Worm (Caenorhabditis elegans) whole organism, L3 larva: ENCODE measurements around the gene Y47D3A.1.

Experiments used
- ZK546.5 ChIP-seq: sonication (generic microtip); optimal IDR thresholded peaks from 2 replicates; lab custom pipeline; 2017; ENCODE audit warnings: missing biosample characterization, missing genetic modification characterization
- ama-1 ChIP-seq: fragments of 150-350 bp; optimal IDR thresholded peaks from 2 replicates; lab custom pipeline; 2018
- ceh-16 ChIP-seq: sonication (generic microtip); optimal IDR thresholded peaks from 2 replicates; lab custom pipeline; 2017; ENCODE audit warnings: missing biosample characterization, missing genetic modification characterization
- ceh-82 ChIP-seq: fragments of 150-350 bp; optimal IDR thresholded peaks from 2 replicates; lab custom pipeline; 2014; ENCODE audit warnings: missing biosample characterization, missing genetic modification characterization
- fkh-10 ChIP-seq: sonication (generic microtip); optimal IDR thresholded peaks from 2 replicates; lab custom pipeline; 2017; ENCODE audit warnings: missing biosample characterization, missing genetic modification reagents, missing genetic modification characterization
- fos-1 ChIP-seq: fragments of 150-350 bp; optimal IDR thresholded peaks from 2 replicates; lab custom pipeline; 2014; ENCODE audit warnings: missing biosample characterization, missing genetic modification characterization
- nhr-11 ChIP-seq: fragments of 150-350 bp; optimal IDR thresholded peaks from 2 replicates; lab custom pipeline; 2014; ENCODE audit warnings: missing biosample characterization, missing genetic modification characterization
- nhr-76 ChIP-seq: fragments of 150-350 bp; sonication (generic microtip); optimal IDR thresholded peaks from 5 replicates; lab custom pipeline; 2014; ENCODE audit warnings: missing biosample characterization, missing genetic modification characterization
- nhr-77 ChIP-seq: fragments of 150-350 bp; optimal IDR thresholded peaks from 2 replicates; lab custom pipeline; 2014; ENCODE audit warnings: missing biosample characterization, missing genetic modification characterization
- snpc-4 ChIP-seq: fragments of 150-350 bp; optimal IDR thresholded peaks from 2 replicates; lab custom pipeline; 2014; ENCODE audit warnings: missing biosample characterization, missing genetic modification characterization
- unc-39 ChIP-seq: sonication (generic microtip); optimal IDR thresholded peaks from 4 replicates; lab custom pipeline; 2017; ENCODE audit warnings: missing biosample characterization, missing genetic modification characterization
- unc-62 ChIP-seq: fragments of 150-350 bp; sonication (generic microtip); optimal IDR thresholded peaks from 4 replicates; lab custom pipeline; 2014; ENCODE audit warnings: missing biosample characterization, missing genetic modification reagents, missing genetic modification characterization
- zag-1 ChIP-seq: fragments of 150-350 bp; optimal IDR thresholded peaks from 2 replicates; lab custom pipeline; 2014; ENCODE audit warnings: missing biosample characterization, missing genetic modification characterization
- ztf-11 ChIP-seq: fragments of 150-350 bp; optimal IDR thresholded peaks from 2 replicates; lab custom pipeline; 2014; ENCODE audit warnings: missing biosample characterization, missing genetic modification characterization

DNA sequence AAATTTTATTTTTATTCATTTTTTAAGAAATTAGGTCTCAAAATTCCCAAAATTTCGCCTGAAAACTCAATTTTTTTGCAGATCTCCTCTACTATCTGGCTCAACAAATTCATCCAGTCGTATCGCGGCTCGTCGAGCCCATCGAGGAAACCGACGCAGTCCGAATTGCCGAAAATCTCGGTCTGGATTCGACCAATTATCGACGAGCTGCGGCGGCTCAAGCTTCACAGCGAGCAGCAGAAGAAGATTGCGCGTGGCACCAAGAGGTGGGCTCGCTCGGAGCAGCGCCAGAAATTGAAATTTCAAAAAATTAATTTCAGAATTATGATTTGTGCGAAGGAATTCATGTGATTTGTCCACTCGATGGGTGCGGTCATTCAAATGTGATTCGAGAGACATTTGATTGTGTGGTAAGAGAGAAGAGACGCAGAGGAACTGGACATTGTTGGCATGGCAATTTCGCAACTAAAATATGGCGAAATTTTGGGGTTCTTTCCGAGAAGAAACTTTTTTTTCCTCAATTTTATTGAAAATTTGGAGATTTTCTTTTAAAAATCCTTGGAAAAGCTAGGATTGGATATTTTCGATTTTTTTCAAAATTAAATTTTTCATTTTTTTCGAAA, 7.7 kb upstream of the Y47D3A.1 start:
- TF ChIP-seq nhr-11 (tag; lab: Kevin White, UChicago) (no peak), ceh-82 (tag; lab: Kevin White, UChicago) (no peak), ztf-11 (tag; lab: Kevin White, UChicago) (no peak), fos-1 (tag; lab: Kevin White, UChicago) (no peak), ama-1 (no peak), unc-62 (GFP tag; lab: Kevin White, UChicago) (no peak), ceh-16 (tag; lab: Kevin White, UChicago) (no peak), snpc-4 (tag; lab: Kevin White, UChicago) (no peak), unc-39 (tag; lab: Kevin White, UChicago) (no peak), fkh-10 (no peak), zag-1 (tag; lab: Kevin White, UChicago) (no peak), ZK546.5 (tag; lab: Kevin White, UChicago) (no peak), nhr-76 (tag; lab: Kevin White, UChicago) (no peak), nhr-77 (tag; lab: Kevin White, UChicago) (no peak)
